Fruit fly (Drosophila melanogaster) whole organism, pupa: ENCODE data around the gene CG31675.

Source experiments
- CG10348 ChIP-seq: fragments of 200-800 bp; sonication (Bioruptor generic); IDR thresholded peaks from 2 replicates; pipeline ENCODE4 v1.3.6; 2022; ENCODE audit warnings: missing biosample characterization, missing genetic modification characterization
- CG15710 ChIP-seq: fragments of 200-800 bp; sonication (Bioruptor generic); optimal IDR thresholded peaks from 2 replicates; lab custom pipeline; 2018; ENCODE audit warnings: missing biosample characterization, mild to moderate bottlenecking, missing genetic modification characterization, moderate library complexity
- CG32121 ChIP-seq: fragments of 200-800 bp; sonication (Bioruptor generic); IDR thresholded peaks from 2 replicates; pipeline ENCODE4 v1.3.6; 2022; ENCODE audit warnings: missing biosample characterization, missing genetic modification characterization
- CG34367 ChIP-seq: fragments of 200-800 bp; sonication (Bioruptor generic); optimal IDR thresholded peaks from 2 replicates; lab custom pipeline; 2018; ENCODE audit warnings: missing biosample characterization, mild to moderate bottlenecking, missing genetic modification characterization
- CG4496 ChIP-seq: fragments of 200-800 bp; sonication (Bioruptor generic); IDR thresholded peaks from 3 replicates; pipeline ENCODE4 v1.3.6; 2022; ENCODE audit warnings: missing biosample characterization, missing genetic modification characterization
- CG8301 ChIP-seq: fragments of 200-800 bp; sonication (Bioruptor generic); optimal IDR thresholded peaks from 2 replicates; lab custom pipeline; 2018; ENCODE audit warnings: missing biosample characterization, mild to moderate bottlenecking, missing genetic modification characterization
- CG9948 ChIP-seq: fragments of 200-800 bp; sonication (Bioruptor generic); optimal IDR thresholded peaks from 2 replicates; lab custom pipeline; 2018; ENCODE audit warnings: missing biosample characterization, mild to moderate bottlenecking, missing genetic modification characterization, moderate library complexity
- EcR ChIP-seq: fragments of 200-800 bp; sonication (Bioruptor generic); optimal IDR thresholded peaks from 3 replicates; lab custom pipeline; 2019; ENCODE audit warnings: missing biosample characterization, missing genetic modification characterization, mild to moderate bottlenecking, moderate library complexity, missing genetic modification reagents
- Pif1A ChIP-seq: fragments of 200-800 bp; sonication (Bioruptor generic); optimal IDR thresholded peaks from 3 replicates; lab custom pipeline; 2016; ENCODE audit warnings: missing biosample characterization, missing genetic modification characterization
- fd96Ca ChIP-seq: fragments of 200-800 bp; sonication (Bioruptor generic); IDR thresholded peaks from 3 replicates; pipeline ENCODE4 v1.3.6; 2022; ENCODE audit warnings: missing biosample characterization, missing genetic modification characterization
- gl ChIP-seq: fragments of 200-800 bp; sonication (Bioruptor generic); optimal IDR thresholded peaks from 2 replicates; lab custom pipeline; 2018; ENCODE audit warnings: missing biosample characterization, mild to moderate bottlenecking, missing genetic modification characterization

DNA sequence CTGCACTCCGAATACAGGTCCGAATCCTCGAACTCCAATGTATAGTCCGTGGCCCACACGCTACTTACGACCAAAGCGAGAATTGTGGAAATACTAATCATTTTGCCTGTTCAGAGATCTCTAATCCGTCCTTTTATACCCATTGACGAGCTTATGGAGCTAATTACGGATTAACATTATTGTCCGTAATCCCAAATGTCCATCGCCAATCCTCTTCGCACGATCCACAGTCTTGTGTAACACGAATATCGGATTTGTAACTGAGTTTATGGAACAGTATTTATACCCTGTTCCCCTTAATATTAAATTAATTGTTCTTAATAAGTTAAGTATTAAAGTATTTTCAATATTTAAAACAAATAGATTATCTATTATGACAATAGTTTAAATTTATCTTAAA is 49.1 kb upstream of the CG31675 start, which contains the start of gene CheB38a:
- TF ChIP-seq Pif1A (no peak), CG4496 (no peak), CG34367 (no peak), gl (tag; lab: Kevin White, UChicago) (no peak), CG9948 (tag; lab: Kevin White, UChicago) (no peak), CG10348 (GFP tag; lab: Robert Waterston, UW) (no peak), CG32121 (GFP tag; lab: Robert Waterston, UW) (no peak), CG8301 (no peak), fd96Ca (GFP tag; lab: Robert Waterston, UW) (no peak), EcR (GFP tag; lab: Kevin White, UChicago) (no peak), CG15710 (tag; lab: Kevin White, UChicago) (no peak)
